Fruit fly (Drosophila melanogaster) whole organism, embryonic: ENCODE results near the gene tweek.

Experiments used
- BtbVII ChIP-seq: fragments of 200-800 bp; sonication (Bioruptor generic); optimal IDR thresholded peaks from 3 replicates; lab custom pipeline; 2017; ENCODE audit warnings: missing biosample characterization, mild to moderate bottlenecking, missing genetic modification characterization
- CG11560 ChIP-seq: fragments of 200-800 bp; sonication (Bioruptor generic); IDR thresholded peaks from 3 replicates; pipeline ENCODE4 v1.3.6; 2022; ENCODE audit warnings: missing biosample characterization, missing genetic modification characterization
- CG12071 ChIP-seq: fragments of 200-800 bp; sonication (Bioruptor generic); optimal IDR thresholded peaks from 3 replicates; lab custom pipeline; 2018; ENCODE audit warnings: missing biosample characterization, mild to moderate bottlenecking, missing genetic modification characterization
- CG12659 ChIP-seq: fragments of 200-800 bp; sonication (Bioruptor generic); optimal IDR thresholded peaks from 3 replicates; lab custom pipeline; 2017; ENCODE audit warnings: mild to moderate bottlenecking, missing biosample characterization, missing genetic modification reagents, missing genetic modification characterization
- CG4360 ChIP-seq: fragments of 200-800 bp; sonication (Bioruptor generic); IDR thresholded peaks from 2 replicates; pipeline ENCODE4 v1.3.6; 2022; ENCODE audit warnings: missing biosample characterization, missing genetic modification characterization
- CG4730 ChIP-seq: fragments of 200-800 bp; sonication (Bioruptor generic); IDR thresholded peaks from 2 replicates; pipeline ENCODE4 v1.3.6; 2022; ENCODE audit warnings: missing biosample characterization, missing genetic modification characterization
- Ets65A ChIP-seq: fragments of 200-800 bp; sonication (Bioruptor generic); peaks from one replicate; lab custom pipeline; 2016; ENCODE audit warnings: missing biosample characterization, missing genetic modification characterization
- Fer3 ChIP-seq: fragments of 200-800 bp; sonication (Bioruptor generic); optimal IDR thresholded peaks from 2 replicates; lab custom pipeline; 2018; ENCODE audit warnings: missing biosample characterization, mild to moderate bottlenecking, missing genetic modification characterization, moderate library complexity
- Sox100B ChIP-seq: fragments of 200-800 bp; sonication (Bioruptor generic); optimal IDR thresholded peaks from 3 replicates; lab custom pipeline; 2018; ENCODE audit warnings: missing biosample characterization, mild to moderate bottlenecking, missing genetic modification characterization
- Trl ChIP-seq, 3 experiments: fragments of >200 bp in 2 of 3; fragments of 200-800 bp in 1 of 3; sonication (Bioruptor generic) in 1 of 3; optimal IDR thresholded peaks; 2 replicates in 1 of 3; 3 replicates in 2 of 3; lab custom pipeline; 2016 to 2017; ENCODE audit warnings: missing biosample characterization in 1 of 3, missing genetic modification characterization in 1 of 3
- ara ChIP-seq: fragments of 200-800 bp; sonication (Bioruptor generic); IDR thresholded peaks from 2 replicates; pipeline ENCODE4 v1.3.6; 2022; ENCODE audit warnings: missing biosample characterization, missing genetic modification characterization
- dpn ChIP-seq, 2 experiments: fragments of 200-800 bp; sonication (Bioruptor generic); optimal IDR thresholded peaks; 3 replicates each; lab custom pipeline; 2016; ENCODE audit warnings: missing biosample characterization in 2 of 2, missing genetic modification characterization in 2 of 2
- lmd ChIP-seq: fragments of 200-800 bp; sonication (Bioruptor generic); IDR thresholded peaks from 2 replicates; pipeline ENCODE4 v1.3.6; 2022; ENCODE audit warnings: missing biosample characterization, missing genetic modification characterization
- sim ChIP-seq: fragments of 200-800 bp; sonication (Bioruptor generic); IDR thresholded peaks from 2 replicates; pipeline ENCODE4 v1.3.6; 2022; ENCODE audit warnings: missing biosample characterization, missing genetic modification characterization

DNA sequence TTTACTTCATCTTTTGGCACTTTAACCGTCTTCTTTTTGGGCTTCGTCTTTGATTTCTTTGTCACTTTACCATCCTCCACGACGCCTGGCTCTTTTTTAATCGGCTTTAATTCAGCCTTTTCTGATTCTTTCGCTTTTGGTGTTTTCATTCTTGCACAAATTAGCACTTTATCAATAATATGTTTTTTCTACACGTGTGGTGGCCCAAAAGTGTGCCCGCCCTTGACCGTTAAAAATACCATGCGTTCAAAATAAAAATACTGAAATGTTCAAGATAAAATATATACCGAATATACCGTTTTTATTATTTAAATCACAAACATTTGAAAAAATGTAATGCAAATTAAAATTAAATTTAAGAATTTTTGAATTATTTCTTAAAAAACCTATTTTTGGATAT, 13.7 kb downstream of the tweek start, which contains the start of gene CG12288:
- TF ChIP-seq Sox100B (GFP tag; lab: Kevin White, UChicago) (no peak), lmd (GFP tag; lab: Robert Waterston, UW) (no peak), Fer3 (tag; lab: Kevin White, UChicago) (no peak), sim (GFP tag; lab: Robert Waterston, UW) (no peak), BtbVII (GFP tag; lab: Kevin White, UChicago) (no peak), CG4730 (GFP tag; lab: Robert Waterston, UW) (no peak), CG12071 (GFP tag; lab: Kevin White, UChicago) (no peak), CG12659 (GFP tag; lab: Kevin White, UChicago) (no peak), CG4360 (GFP tag; lab: Robert Waterston, UW) (no peak), ara (GFP tag; lab: Robert Waterston, UW) (no peak), dpn (GFP tag; optimal IDR thresholded peaks at IDR 0.05; lab: Kevin White, UChicago) (no peak), Trl (optimal IDR thresholded peaks at IDR 0.05; lab: Kevin White, UChicago) (no peak), Trl (GFP tag; optimal IDR thresholded peaks at IDR 0.05; lab: Kevin White, UChicago) (no peak), Ets65A (GFP tag; lab: Kevin White, UChicago) (no peak), CG11560 (tag; lab: Robert Waterston, UW) (no peak)
